Fruit fly (Drosophila melanogaster): ENCODE measurements around the gene Mlp84B.

dm6 chr3R:7109760-7110303 lies 7.7 kb downstream of the Mlp84B start:
- TF ChIP-seq CG15336 (GFP tag; IDR thresholded peaks at IDR 0.05) (no peak), topi (GFP tag; optimal IDR thresholded peaks at IDR 0.05) (no peak), Hr39 (GFP tag; optimal IDR thresholded peaks at IDR 0.05) (no peak), net (GFP tag; optimal IDR thresholded peaks at IDR 0.05) (no peak), Ets96B (tag; optimal IDR thresholded peaks at IDR 0.05) (no peak), Smox (GFP tag; optimal IDR thresholded peaks at IDR 0.05) (no peak), lz (GFP tag; optimal IDR thresholded peaks at IDR 0.05) (no peak), CG32006 (GFP tag; optimal IDR thresholded peaks at IDR 0.05) (no peak), svp (GFP tag) (no peak), Sox15 (GFP tag; optimal IDR thresholded peaks at IDR 0.05) (no peak), acj6 (GFP tag; optimal IDR thresholded peaks at IDR 0.05) (no peak), Hr4 (GFP tag; optimal IDR thresholded peaks at IDR 0.05) (no peak)

Data from whole organism, prepupa.